Worm (Caenorhabditis elegans) whole organism, L4 larva: ENCODE data around the gene lnkn-1.

Experiments used
- fkh-10 ChIP-seq: fragments of 150-350 bp; optimal IDR thresholded peaks from 2 replicates; lab custom pipeline; 2014; ENCODE audit warnings: missing biosample characterization, missing genetic modification reagents, missing genetic modification characterization
- lin-13 ChIP-seq: fragments of 150-350 bp; optimal IDR thresholded peaks from 2 replicates; lab custom pipeline; 2014; ENCODE audit warnings: missing biosample characterization, missing genetic modification reagents, missing genetic modification characterization
- lin-39 ChIP-seq: fragments of 150-350 bp; optimal IDR thresholded peaks from 2 replicates; lab custom pipeline; 2014; ENCODE audit warnings: missing biosample characterization, missing genetic modification reagents, missing genetic modification characterization
- mep-1 ChIP-seq: fragments of 150-350 bp; sonication (generic microtip); optimal IDR thresholded peaks from 3 replicates; lab custom pipeline; 2014; ENCODE audit warnings: missing biosample characterization, missing genetic modification characterization
- nhr-11 ChIP-seq: fragments of 150-350 bp; optimal IDR thresholded peaks from 2 replicates; lab custom pipeline; 2014; ENCODE audit warnings: missing biosample characterization, missing genetic modification characterization
- nhr-237 ChIP-seq: sonication (generic microtip); optimal IDR thresholded peaks from 2 replicates; lab custom pipeline; 2017; ENCODE audit warnings: missing biosample characterization, missing genetic modification characterization
- nhr-6 ChIP-seq: fragments of 150-350 bp; optimal IDR thresholded peaks from 2 replicates; lab custom pipeline; 2014; ENCODE audit warnings: missing biosample characterization, missing genetic modification characterization
- nhr-76 ChIP-seq: fragments of 150-350 bp; optimal IDR thresholded peaks from 2 replicates; lab custom pipeline; 2014; ENCODE audit warnings: missing biosample characterization, missing genetic modification characterization
- skn-1 ChIP-seq: fragments of 150-350 bp; optimal IDR thresholded peaks from 2 replicates; lab custom pipeline; 2014; ENCODE audit warnings: missing biosample characterization, missing genetic modification characterization
- snpc-4 ChIP-seq: fragments of 150-350 bp; optimal IDR thresholded peaks from 2 replicates; lab custom pipeline; 2014; ENCODE audit warnings: missing biosample characterization, missing genetic modification characterization

DNA sequence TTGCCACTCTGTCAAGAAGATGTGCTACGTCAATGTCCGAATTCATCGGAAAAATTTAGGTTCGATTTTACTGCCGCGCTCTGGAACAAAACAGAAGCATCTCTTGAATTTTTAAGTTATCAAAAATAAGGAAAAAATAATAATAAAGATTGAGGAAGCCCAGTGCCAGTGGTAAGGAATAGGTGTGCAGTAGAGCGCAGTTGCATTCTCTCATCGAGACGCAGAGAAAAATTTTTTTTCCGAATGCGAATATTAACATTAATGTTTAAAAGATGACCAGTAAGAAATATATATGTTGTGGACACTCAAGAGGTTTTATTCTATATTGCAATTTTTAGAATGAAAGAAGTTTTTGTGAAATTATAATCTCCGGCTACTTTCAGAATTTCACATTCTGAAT lies 42.3 kb upstream of the lnkn-1 start:
- TF ChIP-seq fkh-10 (GFP tag; lab: Kevin White, UChicago) (no peak), mep-1 (tag; lab: Kevin White, UChicago) (peak; percentile 39), lin-39 (tag; lab: Kevin White, UChicago) (no peak), nhr-6 (tag; lab: Kevin White, UChicago) (no peak), nhr-237 (no peak), skn-1 (no peak), lin-13 (GFP tag; lab: Kevin White, UChicago) (no peak), nhr-76 (tag; lab: Kevin White, UChicago) (no peak), nhr-11 (tag; lab: Kevin White, UChicago) (no peak), snpc-4 (tag; lab: Kevin White, UChicago) (no peak)
